Worm (Caenorhabditis elegans) whole organism, L4/young adult: ENCODE data around the gene lin-38.

ENCODE experiments used
- W03F9.2 ChIP-seq: fragments of 150-350 bp; optimal IDR thresholded peaks from 2 replicates; lab custom pipeline; 2014; ENCODE audit warnings: missing biosample characterization, missing genetic modification characterization
- dao-5 ChIP-seq: sonication (generic microtip); optimal IDR thresholded peaks from 2 replicates; lab custom pipeline; 2016; ENCODE audit warnings: missing genotype, missing genetic modification characterization, moderate library complexity, missing compliant biosample characterization
- him-1 ChIP-seq: sonication (generic microtip); optimal IDR thresholded peaks from 2 replicates; lab custom pipeline; 2016; ENCODE audit warnings: missing genotype, missing genetic modification reagents, missing genetic modification characterization, missing compliant biosample characterization

Gene lin-38

ce11 chrII:13596505-13596977 lies 20.8 kb downstream of the lin-38 start, which contains the start of the genes fbxc-23 and csc-1:
Gene fbxc-23 (minus strand): TSS chrII:13596555.
Gene csc-1 (plus strand): TSS chrII:13596955.
- TF ChIP-seq him-1 (tag; lab: Kevin White, UChicago) (no peak), W03F9.2 (peak; percentile 52)

- TF ChIP-seq W03F9.2 (no peak), him-1 (tag; lab: Kevin White, UChicago) (no peak), dao-5 (no peak)
Measured at ce11 chrII:13600904-13601303, 25.2 kb downstream of the lin-38 start, which contains the start of gene csp-1. Gene csp-1 (plus strand): TSS chrII:13601204.

- TF ChIP-seq him-1 (tag; lab: Kevin White, UChicago) (no peak), W03F9.2 (no peak), dao-5 (no peak)
Measured at ce11 chrII:13609655-13610054, 33.9 kb downstream of the lin-38 start, which contains the start of gene gst-20. Gene gst-20 (minus strand): TSS chrII:13609824.

ce11 chrII:13611186-13611585 lies 35.5 kb downstream of the lin-38 start, which contains the start of gene gst-24:
Gene gst-24 (minus strand): TSS chrII:13611366.
- TF ChIP-seq him-1 (tag; lab: Kevin White, UChicago): no peak
- TF ChIP-seq W03F9.2: no peak
- TF ChIP-seq dao-5: no peak

ce11 chrII:13613096-13613495 lies 37.4 kb downstream of the lin-38 start, which contains the start of gene gst-15:
Gene gst-15 (minus strand): TSS chrII:13613196.
- TF ChIP-seq W03F9.2 (no peak), him-1 (tag; lab: Kevin White, UChicago) (no peak), dao-5 (no peak)

ce11 chrII:13614516-13614915 lies 38.8 kb downstream of the lin-38 start:
- TF ChIP-seq him-1 (tag; lab: Kevin White, UChicago) (no peak), dao-5 (no peak), W03F9.2 (no peak)

ce11 chrII:13616000-13616399 lies 40.3 kb downstream of the lin-38 start, which contains the start of gene gst-14:
Gene gst-14 (minus strand): TSS chrII:13616100.
- TF ChIP-seq dao-5: no peak
- no peak for TF ChIP-seq W03F9.2
- no peak for TF ChIP-seq him-1 (tag; lab: Kevin White, UChicago)

ce11 chrII:13617808-13618207 lies 42.1 kb downstream of the lin-38 start, which contains the start of gene gst-12:
Gene gst-12 (minus strand): TSS chrII:13618061.
- TF ChIP-seq him-1 (tag; lab: Kevin White, UChicago) (no peak), dao-5 (no peak), W03F9.2 (no peak)

- TF ChIP-seq dao-5: no peak
- no peak for TF ChIP-seq W03F9.2
- TF ChIP-seq him-1 (tag; lab: Kevin White, UChicago): no peak
Measured at ce11 chrII:13624330-13624729, 48.6 kb downstream of the lin-38 start, which contains the start of gene gst-16. Gene gst-16 (minus strand): TSS chrII:13624440.

ce11 chrII:13627001-13627400 lies 51.3 kb downstream of the lin-38 start, which contains the start of gene gst-19:
Gene gst-19 (minus strand): TSS chrII:13627145.
- TF ChIP-seq W03F9.2 (no peak), him-1 (tag; lab: Kevin White, UChicago) (no peak), dao-5 (no peak)

ce11 chrII:13630690-13631089 lies 55.0 kb downstream of the lin-38 start, which contains the start of the genes gst-17 and gst-18:
Gene gst-17 (minus strand): TSS chrII:13630790.
Gene gst-18 (minus strand): TSS chrII:13630887.
- no peak for TF ChIP-seq W03F9.2

ce11 chrII:13632238-13632637 lies 56.5 kb downstream of the lin-38 start, which contains the start of gene tag-10:
Gene tag-10 (plus strand): TSS chrII:13632584.
- TF ChIP-seq dao-5 (no peak), him-1 (tag; lab: Kevin White, UChicago) (no peak), W03F9.2 (no peak)
